Worm (Caenorhabditis elegans) whole organism, late embryonic: ENCODE measurements around the gene M110.7.

Experiments
- ceh-30 ChIP-seq: fragments of 150-350 bp; optimal IDR thresholded peaks from 2 replicates; lab custom pipeline; 2014; ENCODE audit warnings: missing biosample characterization, missing genetic modification characterization
- dmd-4 ChIP-seq: sonication (generic microtip); optimal IDR thresholded peaks from 2 replicates; lab custom pipeline; 2016; ENCODE audit warnings: borderline replicate concordance, missing genetic modification characterization, missing compliant biosample characterization

ce11 chrII:8264619-8265018 lies 32.0 kb downstream of the M110.7 start, which contains the start of gene srdh-1:
- TF ChIP-seq dmd-4 (tag; lab: Kevin White, UChicago) (no peak), ceh-30 (tag; lab: Kevin White, UChicago) (no peak)
